Worm (Caenorhabditis elegans): ENCODE data around the gene T23F11.6.

Gene T23F11.6

ce11 chrIII:4603837-4604236, 43.9 kb downstream of the T23F11.6 start:
- TF ChIP-seq ztf-4 (tag; optimal IDR thresholded peaks at IDR 0.05) (no peak), nhr-237 (tag; optimal IDR thresholded peaks at IDR 0.05) (no peak), ama-1 (optimal IDR thresholded peaks at IDR 0.05) (no peak), rnt-1 (tag; optimal IDR thresholded peaks at IDR 0.05) (peak; percentile 21)

- TF ChIP-seq fkh-10 (GFP tag; optimal IDR thresholded peaks at IDR 0.05) (no peak), elt-2 (tag; optimal IDR thresholded peaks at IDR 0.05) (no peak), nhr-85 (tag) (peak; percentile 43), hpl-2 (GFP tag; optimal IDR thresholded peaks at IDR 0.05) (no peak), blmp-1 (tag; optimal IDR thresholded peaks at IDR 0.05) (no peak), jun-1 (tag; optimal IDR thresholded peaks at IDR 0.05) (no peak)
Observed at ce11 chrIII:4601286-4601685, 46.4 kb downstream of the T23F11.6 start.

ce11 chrIII:4600139-4600762, 47.5 kb downstream of the T23F11.6 start, which contains the start of gene mab-21:
Gene mab-21, plus strand, starts transcription at chrIII:4600753.
- TF ChIP-seq alr-1 (tag; optimal IDR thresholded peaks at IDR 0.05; ENCODE audit: borderline replicate concordance) (no peak), ces-1 (GFP tag; optimal IDR thresholded peaks at IDR 0.05) (no peak), egl-27 (tag; optimal IDR thresholded peaks at IDR 0.05) (no peak), irx-1 (tag; optimal IDR thresholded peaks at IDR 0.05) (no peak), lin-14 (GFP tag; optimal IDR thresholded peaks at IDR 0.05) (peak; percentile 71), nhr-71 (tag; optimal IDR thresholded peaks at IDR 0.05) (peak; percentile 34), ztf-4 (tag; optimal IDR thresholded peaks at IDR 0.05) (peak; percentile 32), elt-3 (tag; optimal IDR thresholded peaks at IDR 0.05) (peak in 5 of 6 experiments; percentile 40 to 85 (median 51)), grh-1 (GFP tag; IDR thresholded peaks at IDR 0.05) (no peak), lin-35 (GFP tag; optimal IDR thresholded peaks at IDR 0.05) (peak in 1 of 2 experiments; percentile 15), rnt-1 (tag; optimal IDR thresholded peaks at IDR 0.05) (peak; percentile 47), nhr-20 (tag; optimal IDR thresholded peaks at IDR 0.05) (peak; percentile 9), lir-3 (tag; optimal IDR thresholded peaks at IDR 0.05; ENCODE audit: poor library complexity) (no peak), mdl-1 (tag; optimal IDR thresholded peaks at IDR 0.05) (peak in 1 of 2 experiments; percentile 24), snu-23 (GFP tag; optimal IDR thresholded peaks at IDR 0.05) (peak; percentile 22), C04F5.9 (tag; optimal IDR thresholded peaks at IDR 0.05) (no peak), nhr-85 (tag) (peak; percentile 3), lsy-2 (tag; optimal IDR thresholded peaks at IDR 0.05) (peak in 1 of 2 experiments; percentile 23), efl-1 (optimal IDR thresholded peaks at IDR 0.05) (peak in 1 of 2 experiments; percentile 5), efl-1 (GFP tag; optimal IDR thresholded peaks at IDR 0.05 in 1 of 2) (no peak), zag-1 (tag; optimal IDR thresholded peaks at IDR 0.05) (no peak)
